Worm (Caenorhabditis elegans) whole organism, midembryonic: ENCODE results near the gene cyp-13A3.

Source experiments
- T22C8.4 ChIP-seq: fragments of 200-800 bp; sonication (Bioruptor generic); IDR thresholded peaks from 2 replicates; pipeline ENCODE4 v1.3.6; 2022; ENCODE audit warnings: missing genetic modification characterization, missing compliant biosample characterization
- cog-1 ChIP-seq: sonication (generic microtip); optimal IDR thresholded peaks from 2 replicates; lab custom pipeline; 2016; ENCODE audit warnings: missing genetic modification characterization, missing compliant biosample characterization
- flt-1 ChIP-seq: fragments of 200-800 bp; sonication (Bioruptor generic); IDR thresholded peaks from 2 replicates; pipeline ENCODE4 v1.3.6; 2022; ENCODE audit warnings: missing genetic modification characterization, missing compliant biosample characterization
- klf-2 ChIP-seq: fragments of 200-800 bp; sonication (Bioruptor generic); conservative IDR thresholded peaks from 2 replicates; pipeline ENCODE4 v1.3.6; 2022; ENCODE audit warnings: missing genetic modification reagents, missing genetic modification characterization, missing compliant biosample characterization
- med-1 ChIP-seq: sonication (generic microtip); optimal IDR thresholded peaks from 2 replicates; lab custom pipeline; 2017; ENCODE audit warnings: missing genetic modification characterization, mild to moderate bottlenecking, missing compliant biosample characterization, antibody characterized with exemption, missing genetic modification reagents; ENCODE audit not compliant: insufficient read depth
- ref-1 ChIP-seq: fragments of 200-800 bp; sonication (Bioruptor generic); conservative IDR thresholded peaks from 2 replicates; pipeline ENCODE4 v1.3.6; 2022; ENCODE audit warnings: missing genetic modification reagents, missing genetic modification characterization, missing compliant biosample characterization
- tab-1 ChIP-seq: fragments of 200-800 bp; sonication (Bioruptor generic); IDR thresholded peaks from 2 replicates; pipeline ENCODE4 v1.3.6; 2022; ENCODE audit warnings: missing genetic modification characterization, missing compliant biosample characterization
- ztf-23 ChIP-seq: fragments of 200-800 bp; sonication (Bioruptor generic); IDR thresholded peaks from 2 replicates; pipeline ENCODE4 v1.3.6; 2022; ENCODE audit warnings: missing genetic modification reagents, missing genetic modification characterization, missing compliant biosample characterization
- ztf-29 ChIP-seq: fragments of 200-800 bp; sonication (Bioruptor generic); IDR thresholded peaks from 2 replicates; pipeline ENCODE4 v1.3.6; 2022; ENCODE audit warnings: missing genetic modification reagents, missing genetic modification characterization, missing compliant biosample characterization

DNA sequence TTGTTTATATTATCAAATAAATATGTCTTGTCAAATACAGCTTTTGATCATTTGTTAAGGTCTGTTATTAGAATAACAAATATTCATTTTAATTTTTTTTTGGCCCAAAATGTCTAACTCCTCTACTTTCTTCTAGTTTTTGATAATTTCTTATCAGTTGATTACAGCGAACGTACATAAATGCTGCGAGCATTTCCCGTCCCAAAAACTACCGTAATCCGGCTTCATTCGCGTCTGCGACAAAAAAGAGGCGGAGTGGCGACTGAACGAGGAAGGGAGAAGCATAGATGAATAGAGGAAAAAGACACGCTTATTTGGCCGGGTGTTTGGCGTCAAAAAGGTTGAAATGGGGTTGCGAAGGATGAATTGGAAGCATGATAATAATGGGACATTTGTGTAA lies 52.5 kb downstream of the cyp-13A3 start:
- TF ChIP-seq cog-1 (tag; lab: Kevin White, UChicago) (no peak), tab-1 (no peak), T22C8.4 (GFP tag; lab: Robert Waterston, UW) (no peak), ztf-29 (no peak), med-1 (no peak), flt-1 (GFP tag; lab: Robert Waterston, UW) (no peak), ztf-23 (GFP tag; lab: Robert Waterston, UW) (no peak), klf-2 (no peak), ref-1 (GFP tag; lab: Robert Waterston, UW) (no peak)
